Fruit fly (Drosophila melanogaster): ENCODE measurements around the gene CG34452.

dm6 chr3L:15679420-15679819 is 8.3 kb downstream of the CG34452 start, which contains the start of gene CG7304:
- TF ChIP-seq BEAF-32 (GFP tag; optimal IDR thresholded peaks at IDR 0.05) = no peak
- no peak for TF ChIP-seq gro (GFP tag; optimal IDR thresholded peaks at IDR 0.05)
- no peak for TF ChIP-seq Hr51 (GFP tag; optimal IDR thresholded peaks at IDR 0.05)
